Fruit fly (Drosophila melanogaster): Measurements from ENCODE around the gene CG33543.

dm6 chr2L:1960056-1960455, 46.1 kb downstream of the CG33543 start:
- no peak for TF ChIP-seq CG8301 (tag; optimal IDR thresholded peaks at IDR 0.05)
- TF ChIP-seq Pif1B (GFP tag; optimal IDR thresholded peaks at IDR 0.05): no peak
- no peak for TF ChIP-seq CG12605 (GFP tag; IDR thresholded peaks at IDR 0.05)
- no peak for TF ChIP-seq D1 (tag; optimal IDR thresholded peaks at IDR 0.05)
- no peak for TF ChIP-seq CG13204 (GFP tag; optimal IDR thresholded peaks at IDR 0.05)
- TF ChIP-seq CG32121 (GFP tag; IDR thresholded peaks at IDR 0.05): no peak
- TF ChIP-seq rn (GFP tag; IDR thresholded peaks at IDR 0.05): no peak
- TF ChIP-seq CG10348 (GFP tag; IDR thresholded peaks at IDR 0.05): no peak
- no peak for TF ChIP-seq CG34367 (tag; optimal IDR thresholded peaks at IDR 0.05)
- no peak for TF ChIP-seq CG15710 (tag; optimal IDR thresholded peaks at IDR 0.05)
- TF ChIP-seq Pif1A (GFP tag; optimal IDR thresholded peaks at IDR 0.05): no peak
- TF ChIP-seq EcR (GFP tag; optimal IDR thresholded peaks at IDR 0.05): no peak
- no peak for TF ChIP-seq Snoo (tag; optimal IDR thresholded peaks at IDR 0.05)
- no peak for TF ChIP-seq Ets98B (GFP tag; IDR thresholded peaks at IDR 0.05)

Data from whole organism, pupa.